Worm (Caenorhabditis elegans) whole organism, L4/young adult: ENCODE measurements around the gene C55A6.7.

Experiments
- W03F9.2 ChIP-seq: fragments of 150-350 bp; optimal IDR thresholded peaks from 2 replicates; lab custom pipeline; 2014; ENCODE audit warnings: missing biosample characterization, missing genetic modification characterization
- dao-5 ChIP-seq: sonication (generic microtip); optimal IDR thresholded peaks from 2 replicates; lab custom pipeline; 2016; ENCODE audit warnings: missing genotype, missing genetic modification characterization, moderate library complexity, missing compliant biosample characterization
- him-1 ChIP-seq: sonication (generic microtip); optimal IDR thresholded peaks from 2 replicates; lab custom pipeline; 2016; ENCODE audit warnings: missing genotype, missing genetic modification reagents, missing genetic modification characterization, missing compliant biosample characterization

C55A6.7 gene

ce11 chrV:11516141-11516591 is 4.2 kb downstream of the C55A6.7 start, which contains the start of gene sdz-8:
Gene sdz-8, minus strand, starts transcription at chrV:11516191.
- TF ChIP-seq dao-5 (tag; lab: Kevin White, UChicago) (no peak), W03F9.2 (tag; lab: Kevin White, UChicago) (no peak), him-1 (tag; lab: Kevin White, UChicago) (no peak)

ce11 chrV:11515145-11515544 is 5.2 kb downstream of the C55A6.7 start:
- no peak for TF ChIP-seq him-1 (tag; lab: Kevin White, UChicago)
- TF ChIP-seq dao-5 (tag; lab: Kevin White, UChicago), result no peak
- TF ChIP-seq W03F9.2 (tag; lab: Kevin White, UChicago), result no peak

ce11 chrV:11514677-11515076 is 5.7 kb downstream of the C55A6.7 start, which contains the start of gene C55A6.6:
Gene C55A6.6, minus strand, starts transcription at chrV:11514737.
- TF ChIP-seq W03F9.2 (tag; lab: Kevin White, UChicago) (no peak), him-1 (tag; lab: Kevin White, UChicago) (no peak), dao-5 (tag; lab: Kevin White, UChicago) (no peak)

ce11 chrV:11513432-11513831 is 6.9 kb downstream of the C55A6.7 start, which contains the start of gene C55A6.3:
Gene C55A6.3, minus strand, starts transcription at chrV:11513532.
- no peak for TF ChIP-seq him-1 (tag; lab: Kevin White, UChicago)
- TF ChIP-seq W03F9.2 (tag; lab: Kevin White, UChicago), result no peak
- TF ChIP-seq dao-5 (tag; lab: Kevin White, UChicago), result no peak

- TF ChIP-seq W03F9.2 (tag; lab: Kevin White, UChicago) (no peak), dao-5 (tag; lab: Kevin White, UChicago) (no peak), him-1 (tag; lab: Kevin White, UChicago) (no peak)
These were observed 11.6 kb downstream of the C55A6.7 start, which contains the start of gene ttll-5 for ce11 chrV:11508773-11509172. Gene ttll-5, plus strand, starts transcription at chrV:11509060.

ce11 chrV:11506347-11506746 is 14.0 kb downstream of the C55A6.7 start:
- no peak for TF ChIP-seq dao-5 (tag; lab: Kevin White, UChicago)
- TF ChIP-seq him-1 (tag; lab: Kevin White, UChicago), result no peak
- TF ChIP-seq W03F9.2 (tag; lab: Kevin White, UChicago), result no peak

- peak; percentile 56 for TF ChIP-seq W03F9.2 (tag; lab: Kevin White, UChicago)
These were observed 15.4 kb downstream of the C55A6.7 start, which contains the start of the genes C55A6.1 and C55A6.10 for ce11 chrV:11504853-11505397. Gene C55A6.1, minus strand, starts transcription at chrV:11504968. Gene C55A6.10, plus strand, starts transcription at chrV:11505347.

ce11 chrV:11503081-11503751 is 17.1 kb downstream of the C55A6.7 start, which contains the start of gene C55A6.12:
Gene C55A6.12, minus strand, starts transcription at chrV:11503131.
- TF ChIP-seq W03F9.2 (tag; lab: Kevin White, UChicago), result no peak
- TF ChIP-seq dao-5 (tag; lab: Kevin White, UChicago), result no peak
- TF ChIP-seq him-1 (tag; lab: Kevin White, UChicago), result no peak

ce11 chrV:11500980-11501379 is 19.4 kb downstream of the C55A6.7 start:
- TF ChIP-seq W03F9.2 (tag; lab: Kevin White, UChicago) (no peak), dao-5 (tag; lab: Kevin White, UChicago) (no peak)

ce11 chrV:11499786-11500185 is 20.5 kb downstream of the C55A6.7 start:
- TF ChIP-seq dao-5 (tag; lab: Kevin White, UChicago) (no peak), him-1 (tag; lab: Kevin White, UChicago) (no peak), W03F9.2 (tag; lab: Kevin White, UChicago) (no peak)

ce11 chrV:11497475-11497874 is 22.9 kb downstream of the C55A6.7 start:
- TF ChIP-seq dao-5 (tag; lab: Kevin White, UChicago) (no peak), him-1 (tag; lab: Kevin White, UChicago) (no peak), W03F9.2 (tag; lab: Kevin White, UChicago) (no peak)

ce11 chrV:11496283-11496682 is 24.0 kb downstream of the C55A6.7 start, which contains the start of gene htrl-1:
Gene htrl-1, minus strand, starts transcription at chrV:11496383.
- no peak for TF ChIP-seq dao-5 (tag; lab: Kevin White, UChicago)
- TF ChIP-seq W03F9.2 (tag; lab: Kevin White, UChicago), result no peak
- TF ChIP-seq him-1 (tag; lab: Kevin White, UChicago), result no peak

- TF ChIP-seq him-1 (tag; lab: Kevin White, UChicago), result no peak
- no peak for TF ChIP-seq dao-5 (tag; lab: Kevin White, UChicago)
- TF ChIP-seq W03F9.2 (tag; lab: Kevin White, UChicago), result no peak
These were observed 27.9 kb downstream of the C55A6.7 start, which contains the start of gene T11F9.21 for ce11 chrV:11492456-11492855. Gene T11F9.21, plus strand, starts transcription at chrV:11492756.
